Worm (Caenorhabditis elegans) whole organism, late embryonic: Measurements from ENCODE around the gene pqn-13.

Source experiments
- C08G9.2 ChIP-seq: sonication (generic microtip); optimal IDR thresholded peaks from 2 replicates; lab custom pipeline; 2016; ENCODE audit warnings: mild to moderate bottlenecking, missing genetic modification characterization, moderate library complexity, missing compliant biosample characterization
- F13H6.1 ChIP-seq: sonication (generic microtip); optimal IDR thresholded peaks from 2 replicates; lab custom pipeline; 2016; ENCODE audit warnings: missing genetic modification characterization, missing compliant biosample characterization
- T23F11.4 ChIP-seq: fragments of 200-800 bp; sonication (Bioruptor generic); optimal IDR thresholded peaks from 2 replicates; lab custom pipeline; 2018; ENCODE audit warnings: mild to moderate bottlenecking, missing genetic modification characterization, missing compliant biosample characterization
- ceh-14 ChIP-seq: sonication (generic microtip); optimal IDR thresholded peaks from 2 replicates; lab custom pipeline; 2016; ENCODE audit warnings: missing genotype, missing genetic modification characterization, missing compliant biosample characterization
- ceh-18 ChIP-seq: sonication (generic microtip); optimal IDR thresholded peaks from 2 replicates; lab custom pipeline; 2016; ENCODE audit warnings: missing genetic modification characterization, missing compliant biosample characterization
- ceh-22 ChIP-seq: sonication (generic microtip); optimal IDR thresholded peaks from 2 replicates; lab custom pipeline; 2017; ENCODE audit warnings: missing biosample characterization, missing genetic modification characterization
- ceh-24 ChIP-seq: sonication (generic microtip); optimal IDR thresholded peaks from 2 replicates; lab custom pipeline; 2016; ENCODE audit warnings: mild to moderate bottlenecking, missing genetic modification characterization, missing compliant biosample characterization
- ceh-31 ChIP-seq: sonication (generic microtip); optimal IDR thresholded peaks from 2 replicates; lab custom pipeline; 2016; ENCODE audit warnings: missing genetic modification characterization, missing compliant biosample characterization
- ceh-34 ChIP-seq: sonication (generic microtip); optimal IDR thresholded peaks from 2 replicates; lab custom pipeline; 2016; ENCODE audit warnings: mild to moderate bottlenecking, missing genetic modification characterization, missing compliant biosample characterization
- ceh-45 ChIP-seq: fragments of 200-800 bp; sonication (Bioruptor generic); IDR thresholded peaks from 2 replicates; pipeline ENCODE4 v1.3.6; 2022; ENCODE audit warnings: missing genetic modification reagents, missing genetic modification characterization, missing compliant biosample characterization
- ceh-9 ChIP-seq: sonication (generic microtip); optimal IDR thresholded peaks from 2 replicates; lab custom pipeline; 2016; ENCODE audit warnings: mild to moderate bottlenecking, missing genetic modification characterization, inconsistent platforms, missing compliant biosample characterization
- che-1 ChIP-seq: sonication (generic microtip); optimal IDR thresholded peaks from 2 replicates; lab custom pipeline; 2016; ENCODE audit warnings: mild to moderate bottlenecking, missing genetic modification characterization, missing compliant biosample characterization
- dve-1 ChIP-seq: sonication (generic microtip); optimal IDR thresholded peaks from 2 replicates; lab custom pipeline; 2017; ENCODE audit warnings: antibody characterized with exemption, mild to moderate bottlenecking, missing genetic modification characterization, missing compliant biosample characterization
- elt-2 ChIP-seq: sonication (generic microtip); optimal IDR thresholded peaks from 2 replicates; lab custom pipeline; 2016; ENCODE audit warnings: missing genetic modification reagents, missing genetic modification characterization, missing compliant biosample characterization
- elt-4 ChIP-seq: sonication (generic microtip); optimal IDR thresholded peaks from 2 replicates; lab custom pipeline; 2016; ENCODE audit warnings: missing genetic modification characterization, missing compliant biosample characterization
- eyg-1 ChIP-seq: sonication (generic microtip); optimal IDR thresholded peaks from 2 replicates; lab custom pipeline; 2016; ENCODE audit warnings: missing genotype, missing genetic modification characterization, missing compliant biosample characterization
- gmeb-2 ChIP-seq: sonication (generic microtip); optimal IDR thresholded peaks from 2 replicates; lab custom pipeline; 2016; ENCODE audit warnings: missing genetic modification characterization, inconsistent platforms, missing compliant biosample characterization
- hlh-13 ChIP-seq: fragments of 200-800 bp; sonication (Bioruptor generic); optimal IDR thresholded peaks from 2 replicates; lab custom pipeline; 2018; ENCODE audit warnings: mild to moderate bottlenecking, missing genetic modification characterization, missing compliant biosample characterization
- hlh-15 ChIP-seq: sonication (generic microtip); optimal IDR thresholded peaks from 2 replicates; lab custom pipeline; 2016; ENCODE audit warnings: missing genetic modification characterization, missing compliant biosample characterization
- hlh-30 ChIP-seq: sonication (generic microtip); optimal IDR thresholded peaks from 2 replicates; lab custom pipeline; 2017; ENCODE audit warnings: antibody characterized with exemption, missing genetic modification characterization, missing compliant biosample characterization; ENCODE audit not compliant: insufficient read depth
- lin-11 ChIP-seq: fragments of 200-800 bp; sonication (Bioruptor generic); optimal IDR thresholded peaks from 2 replicates; lab custom pipeline; 2018; ENCODE audit warnings: mild to moderate bottlenecking, missing genetic modification characterization, missing compliant biosample characterization
- madf-2 ChIP-seq: sonication (generic microtip); optimal IDR thresholded peaks from 2 replicates; lab custom pipeline; 2017; ENCODE audit warnings: missing genetic modification characterization, missing compliant biosample characterization
- nfya-1 ChIP-seq: sonication (generic microtip); optimal IDR thresholded peaks from 2 replicates; lab custom pipeline; 2017; ENCODE audit warnings: missing genetic modification characterization, mild to moderate bottlenecking, missing compliant biosample characterization, antibody characterized with exemption, moderate library complexity
- nhr-11 ChIP-seq: fragments of 150-350 bp; optimal IDR thresholded peaks from 2 replicates; lab custom pipeline; 2014; ENCODE audit warnings: missing biosample characterization, missing genetic modification characterization
- nhr-232 ChIP-seq: sonication (generic microtip); optimal IDR thresholded peaks from 2 replicates; lab custom pipeline; 2016; ENCODE audit warnings: missing genetic modification characterization, missing compliant biosample characterization
- odd-2 ChIP-seq: sonication (generic microtip); optimal IDR thresholded peaks from 2 replicates; lab custom pipeline; 2017; ENCODE audit warnings: antibody characterized with exemption, mild to moderate bottlenecking, missing genetic modification characterization, missing compliant biosample characterization
- pat-9 ChIP-seq: fragments of 200-800 bp; sonication (Bioruptor generic); optimal IDR thresholded peaks from 2 replicates; lab custom pipeline; 2018; ENCODE audit warnings: mild to moderate bottlenecking, missing genetic modification characterization, moderate library complexity, missing compliant biosample characterization
- pha-2 ChIP-seq: sonication (generic microtip); optimal IDR thresholded peaks from 2 replicates; lab custom pipeline; 2017; ENCODE audit warnings: mild to moderate bottlenecking, missing genetic modification characterization, missing compliant biosample characterization
- pha-4 ChIP-seq: fragments of 150-350 bp; optimal IDR thresholded peaks from 2 replicates; lab custom pipeline; 2018; ENCODE audit warnings: missing biosample characterization, missing genetic modification reagents, missing genetic modification characterization
- pqm-1 ChIP-seq: sonication (generic microtip); optimal IDR thresholded peaks from 2 replicates; lab custom pipeline; 2016; ENCODE audit warnings: missing genetic modification characterization, missing compliant biosample characterization
- ref-2 ChIP-seq: sonication (generic microtip); optimal IDR thresholded peaks from 2 replicates; lab custom pipeline; 2016; ENCODE audit warnings: missing genetic modification characterization, missing compliant biosample characterization
- sox-4 ChIP-seq: sonication (generic microtip); optimal IDR thresholded peaks from 2 replicates; lab custom pipeline; 2017; ENCODE audit warnings: mild to moderate bottlenecking, missing genetic modification characterization, inconsistent platforms, missing compliant biosample characterization
- unc-42 ChIP-seq: sonication (generic microtip); optimal IDR thresholded peaks from 2 replicates; lab custom pipeline; 2016; ENCODE audit warnings: missing genotype, missing genetic modification characterization, missing compliant biosample characterization
- unc-86 ChIP-seq: sonication (generic microtip); optimal IDR thresholded peaks from 2 replicates; lab custom pipeline; 2016; ENCODE audit warnings: missing genetic modification characterization, missing compliant biosample characterization

The pqn-13 gene

DNA sequence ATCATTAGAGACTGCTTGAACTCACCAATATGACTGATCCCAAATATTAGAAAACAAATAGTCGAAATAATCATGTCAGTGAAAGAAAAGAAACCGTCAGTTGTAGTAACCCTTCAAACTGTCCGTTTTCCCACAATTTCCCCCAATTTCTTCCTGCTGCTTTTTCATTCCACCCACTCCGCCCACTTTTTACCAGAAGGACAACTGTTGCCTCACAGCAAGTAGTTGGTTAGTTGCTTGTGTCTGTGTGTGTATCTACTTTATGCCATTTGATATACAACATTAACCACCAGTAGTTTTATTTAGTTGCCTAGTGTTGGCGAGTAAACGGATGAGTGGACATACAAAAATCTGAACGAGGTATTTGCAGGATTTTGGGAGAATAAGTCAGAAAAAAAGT lies 40.6 kb upstream of the pqn-13 start, which contains the start of gene K09H11.9:
Gene K09H11.9, minus strand, starts transcription at position 101 of the 400 bp plus-strand sequence.
- TF ChIP-seq che-1 (tag; lab: Kevin White, UChicago), result no peak
- TF ChIP-seq ceh-9, result no peak
- no peak for TF ChIP-seq madf-2
- no peak for TF ChIP-seq pha-2 (tag; lab: Kevin White, UChicago)
- no peak for TF ChIP-seq nfya-1 (tag; lab: Kevin White, UChicago)
- TF ChIP-seq elt-2, result no peak
- TF ChIP-seq elt-4 (tag; lab: Kevin White, UChicago), result no peak
- TF ChIP-seq lin-11 (tag; lab: Kevin White, UChicago), result no peak
- no peak for TF ChIP-seq dve-1
- TF ChIP-seq ceh-18, result no peak
- TF ChIP-seq hlh-30 (tag; lab: Kevin White, UChicago), result no peak
- TF ChIP-seq F13H6.1 (tag; lab: Kevin White, UChicago), result no peak
- TF ChIP-seq pha-4, result no peak
- TF ChIP-seq unc-86 (tag; lab: Kevin White, UChicago), result no peak
- TF ChIP-seq sox-4 (tag; lab: Kevin White, UChicago), result no peak
- no peak for TF ChIP-seq T23F11.4
- TF ChIP-seq ceh-31 (tag; lab: Kevin White, UChicago), result no peak

ce11 chrV:5713510-5713909 lies 37.6 kb upstream of the pqn-13 start:
- no peak for TF ChIP-seq ceh-14 (tag; lab: Kevin White, UChicago)
- no peak for TF ChIP-seq pat-9 (tag; lab: Kevin White, UChicago)
- no peak for TF ChIP-seq nhr-11 (tag; lab: Kevin White, UChicago)
- no peak for TF ChIP-seq ceh-34 (tag; lab: Kevin White, UChicago)
- TF ChIP-seq pqm-1, result no peak
- TF ChIP-seq T23F11.4, result no peak
- no peak for TF ChIP-seq ceh-22 (tag; lab: Kevin White, UChicago)

DNA sequence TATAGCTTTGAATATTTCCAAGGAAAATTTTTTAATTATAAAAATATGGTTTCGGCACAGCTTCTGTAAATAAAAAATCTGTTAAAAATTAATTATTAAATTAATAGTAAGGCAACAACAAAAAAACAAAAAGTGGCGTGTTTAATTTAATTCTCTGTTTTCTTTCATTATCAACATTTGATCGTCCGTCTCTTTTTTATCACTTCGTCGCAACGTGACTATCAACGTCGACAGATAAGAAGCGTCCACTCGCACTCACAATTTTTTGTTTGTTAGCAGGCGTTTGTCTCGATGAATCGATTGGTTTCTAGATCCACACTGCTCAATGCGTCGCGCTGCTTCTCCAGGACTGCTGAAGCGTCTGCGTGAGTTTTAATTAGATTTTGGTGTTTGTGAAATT lies 36.7 kb upstream of the pqn-13 start, which contains the start of gene gcst-1:
Gene gcst-1, plus strand, starts transcription at position 277 of the 400 bp plus-strand sequence.
- TF ChIP-seq hlh-13 (GFP tag; lab: Kevin White, UChicago), result no peak
- peak; percentile 82 for TF ChIP-seq elt-2
- TF ChIP-seq pha-4, result no peak
- no peak for TF ChIP-seq ceh-24 (tag; lab: Kevin White, UChicago)

- TF ChIP-seq pqm-1 (no peak), ceh-45 (GFP tag; lab: Robert Waterston, UW) (no peak), madf-2 (no peak), C08G9.2 (no peak), nhr-11 (tag; lab: Kevin White, UChicago) (no peak), unc-42 (tag; lab: Kevin White, UChicago) (peak; percentile 21), nhr-232 (no peak)
These were observed 36.3 kb upstream of the pqn-13 start for ce11 chrV:5712189-5712588.

ce11 chrV:5708331-5708730 lies 32.4 kb upstream of the pqn-13 start:
- no peak for TF ChIP-seq ref-2 (tag; lab: Kevin White, UChicago)
- TF ChIP-seq ceh-31 (tag; lab: Kevin White, UChicago), result no peak
- no peak for TF ChIP-seq T23F11.4
- TF ChIP-seq gmeb-2 (tag; lab: Kevin White, UChicago), result no peak
- peak; percentile 56 for TF ChIP-seq unc-42 (tag; lab: Kevin White, UChicago)
- TF ChIP-seq odd-2, result no peak
- no peak for TF ChIP-seq hlh-15 (tag; lab: Kevin White, UChicago)
- TF ChIP-seq eyg-1 (tag; lab: Kevin White, UChicago), result no peak
